Worm (Caenorhabditis elegans) whole organism, young adult: ENCODE measurements around the gene cox-6B.

Experiments used
- B0336.3 ChIP-seq: fragments of 200-800 bp; sonication (Bioruptor generic); IDR thresholded peaks from 2 replicates; pipeline ENCODE4 v1.3.6; 2022; ENCODE audit warnings: missing genetic modification characterization, missing compliant biosample characterization
- D2030.7 ChIP-seq: fragments of 200-800 bp; sonication (Bioruptor generic); IDR thresholded peaks from 2 replicates; pipeline ENCODE4 v1.3.6; 2022; ENCODE audit warnings: missing genetic modification reagents, missing genetic modification characterization, missing compliant biosample characterization
- dpff-1 ChIP-seq: sonication (generic microtip); optimal IDR thresholded peaks from 2 replicates; lab custom pipeline; 2017; ENCODE audit warnings: mild to moderate bottlenecking, missing genetic modification characterization, missing compliant biosample characterization
- ekl-4 ChIP-seq: fragments of 200-800 bp; sonication (Bioruptor generic); IDR thresholded peaks from 2 replicates; pipeline ENCODE4 v1.3.6; 2022; ENCODE audit warnings: missing genetic modification reagents, missing genetic modification characterization, missing compliant biosample characterization

ce11 chrIII:2786740-2787139, 87.3 kb downstream of the cox-6B start, which contains the start of gene nduc-2:
- TF ChIP-seq dpff-1 (no peak), D2030.7 (GFP tag; lab: Robert Waterston, UW) (0 out of 2 replicates have a peak, but pooled peaks have one; percentile 10), ekl-4 (GFP tag; lab: Robert Waterston, UW) (peak; percentile 43; the same call in 1 of the 2 replicates), B0336.3 (GFP tag; lab: Robert Waterston, UW) (peak; percentile 70; the same call in 1 of the 2 replicates)
